Fruit fly (Drosophila melanogaster): ENCODE results near the gene Pih1D1.
A peak's percentile ranks its signal among the peaks of the same experiment; 100 is the strongest.

Gene Pih1D1

DNA sequence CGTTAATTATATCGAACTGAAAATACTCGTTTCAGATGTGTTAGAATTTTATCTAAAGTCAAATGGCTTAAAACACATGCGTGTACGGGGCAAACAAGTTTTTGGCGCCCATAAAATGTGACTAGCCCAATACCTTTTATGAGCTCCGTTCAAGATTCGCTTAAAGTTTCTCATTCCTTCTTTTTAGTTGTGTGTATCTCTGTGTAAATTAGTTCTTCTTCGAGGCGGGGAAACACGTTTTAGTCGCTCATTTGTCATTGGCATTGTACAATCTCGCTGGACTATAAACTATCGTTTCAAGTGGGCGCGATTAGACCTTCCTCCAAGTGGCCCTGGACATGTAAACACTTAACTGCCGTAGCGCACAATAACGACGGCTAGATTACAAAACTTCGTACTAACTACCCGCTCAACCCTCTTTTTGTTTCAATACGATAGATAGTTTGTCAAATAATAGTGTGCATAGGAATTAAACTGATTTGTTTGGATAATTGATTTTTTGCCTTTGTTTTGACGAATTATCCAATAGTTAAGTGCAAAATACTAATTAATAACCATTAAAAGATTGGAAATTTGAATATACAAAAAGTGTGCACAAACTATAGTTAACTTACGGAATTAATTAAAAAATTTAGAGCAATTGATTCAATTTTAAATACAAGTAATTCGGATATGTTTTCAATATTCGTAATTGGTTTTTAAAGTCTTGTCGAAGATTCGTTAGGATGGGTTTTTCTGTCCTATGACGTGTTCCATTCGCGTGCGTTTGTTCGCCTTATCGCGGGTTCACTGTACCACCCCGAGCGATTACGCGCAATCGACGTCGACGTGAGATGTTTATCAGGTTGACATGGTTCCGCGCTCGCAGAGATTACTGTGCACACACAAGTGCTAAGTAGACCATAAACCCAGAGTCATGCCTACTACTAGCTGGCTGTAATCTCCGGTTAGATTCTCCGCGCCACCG, 930 bp downstream of the Pih1D1 start (continued):
- TF ChIP-seq nmo (GFP tag; optimal IDR thresholded peaks at IDR 0.05): peak; percentile 65
- TF ChIP-seq CG17612 (GFP tag; IDR thresholded peaks at IDR 0.05): 0 out of 2 replicates have a peak, but pooled peaks have one; percentile 9
- TF ChIP-seq zfh1 (GFP tag; IDR thresholded peaks at IDR 0.05): peak; percentile 45; the same call in 1 of the 3 replicates
- TF ChIP-seq CG1647 (GFP tag; optimal IDR thresholded peaks at IDR 0.05): no peak
- TF ChIP-seq Six4 (GFP tag; optimal IDR thresholded peaks at IDR 0.05): no peak
- TF ChIP-seq hbn (GFP tag; IDR thresholded peaks at IDR 0.05; ENCODE audit: partially characterized antibody): no peak
- no peak for TF ChIP-seq CG2129 (GFP tag; IDR thresholded peaks at IDR 0.05; ENCODE audit: partially characterized antibody)
- TF ChIP-seq B-H1 (GFP tag; IDR thresholded peaks at IDR 0.05): peak; percentile 51; the same call in 2 of the 3 replicates
- 0 out of 3 replicates have a peak, but pooled peaks have one; percentile 30 for TF ChIP-seq so (GFP tag; IDR thresholded peaks at IDR 0.05)
- TF ChIP-seq HHEX (GFP tag; optimal IDR thresholded peaks at IDR 0.05): peak; percentile 8
- peak; percentile 52 for TF ChIP-seq sens (GFP tag)
- TF ChIP-seq CG15601 (tag; optimal IDR thresholded peaks at IDR 0.05): peak; percentile 19
- peak; percentile 22; the same call in 1 of the 2 replicates for TF ChIP-seq CG10959 (GFP tag; IDR thresholded peaks at IDR 0.05)
- TF ChIP-seq CG12299 (tag; optimal IDR thresholded peaks at IDR 0.05): no peak
- peak; percentile 47 for TF ChIP-seq CG12391 (tag; optimal IDR thresholded peaks at IDR 0.05)
- TF ChIP-seq Aef1 (GFP tag; IDR thresholded peaks at IDR 0.05): peak; percentile 47; the same call in 1 of the 3 replicates
- no peak; the same call in 1 of the 2 replicates for TF ChIP-seq CG8765 (GFP tag; IDR thresholded peaks at IDR 0.05)
- no peak for TF ChIP-seq sr (GFP tag; IDR thresholded peaks at IDR 0.05)
- peak; percentile 53 for TF ChIP-seq caup (GFP tag; optimal IDR thresholded peaks at IDR 0.05; ENCODE audit: severe bottlenecking)
- no peak for TF ChIP-seq wek (GFP tag; optimal IDR thresholded peaks at IDR 0.05)
- TF ChIP-seq CG10565 (GFP tag; optimal IDR thresholded peaks at IDR 0.05): no peak
- peak; percentile 86 for TF ChIP-seq GATAe (GFP tag; conservative IDR thresholded peaks at IDR 0.05)
- peak; percentile 60 for TF ChIP-seq sob (GFP tag; IDR thresholded peaks at IDR 0.05)
- TF ChIP-seq Hey (tag; optimal IDR thresholded peaks at IDR 0.05): peak; percentile 89
- no peak for TF ChIP-seq pzg (GFP tag; optimal IDR thresholded peaks at IDR 0.05)
- TF ChIP-seq Hr3 (GFP tag; optimal IDR thresholded peaks at IDR 0.05): peak; percentile 45
- TF ChIP-seq Jarid2 (GFP tag; optimal IDR thresholded peaks at IDR 0.05): peak; percentile 15
- no peak for TF ChIP-seq Neu2 (GFP tag; optimal IDR thresholded peaks at IDR 0.05; ENCODE audit: borderline replicate concordance)
- TF ChIP-seq CG17359 (tag; optimal IDR thresholded peaks at IDR 0.05): peak; percentile 62
- no peak for TF ChIP-seq CG9797 (GFP tag; optimal IDR thresholded peaks at IDR 0.05)
- peak; percentile 40 for TF ChIP-seq CG14710 (tag; optimal IDR thresholded peaks at IDR 0.05)
- TF ChIP-seq unpg (GFP tag; optimal IDR thresholded peaks at IDR 0.05): peak; percentile 46
- no peak for TF ChIP-seq tio (GFP tag; optimal IDR thresholded peaks at IDR 0.05)
- peak; percentile 78 for TF ChIP-seq CG2678 (tag; optimal IDR thresholded peaks at IDR 0.05)
- peak; percentile 35; the same call in 1 of the 2 replicates for TF ChIP-seq CG3847 (GFP tag; IDR thresholded peaks at IDR 0.05)
- peak; percentile 65 for TF ChIP-seq CG2712 (tag; optimal IDR thresholded peaks at IDR 0.05)
- TF ChIP-seq Hmx (GFP tag; optimal IDR thresholded peaks at IDR 0.05): peak; percentile 24
- TF ChIP-seq HmgD (GFP tag; optimal IDR thresholded peaks at IDR 0.05): no peak
- no peak for TF ChIP-seq CG13287 (GFP tag; IDR thresholded peaks at IDR 0.05; ENCODE audit: partially characterized antibody)
- no peak; the same call in 1 of the 2 replicates for TF ChIP-seq danr (GFP tag; IDR thresholded peaks at IDR 0.05)
- peak; percentile 62 for TF ChIP-seq CG2120 (GFP tag; optimal IDR thresholded peaks at IDR 0.05)
- no peak for TF ChIP-seq Spps (tag; optimal IDR thresholded peaks at IDR 0.05)
- TF ChIP-seq CG15514 (GFP tag; optimal IDR thresholded peaks at IDR 0.05): peak; percentile 48
- no peak for TF ChIP-seq CG9876 (GFP tag; optimal IDR thresholded peaks at IDR 0.05)
- peak; percentile 37 for TF ChIP-seq MBD-R2 (GFP tag; IDR thresholded peaks at IDR 0.05)
- peak; percentile 73 for TF ChIP-seq Meics (GFP tag; optimal IDR thresholded peaks at IDR 0.05)
- peak; percentile 50 for TF ChIP-seq CG6683 (GFP tag; optimal IDR thresholded peaks at IDR 0.05)

All from whole organism, embryonic.